Worm (Caenorhabditis elegans): Measurements from ENCODE around the gene F41C3.1.

DNA sequence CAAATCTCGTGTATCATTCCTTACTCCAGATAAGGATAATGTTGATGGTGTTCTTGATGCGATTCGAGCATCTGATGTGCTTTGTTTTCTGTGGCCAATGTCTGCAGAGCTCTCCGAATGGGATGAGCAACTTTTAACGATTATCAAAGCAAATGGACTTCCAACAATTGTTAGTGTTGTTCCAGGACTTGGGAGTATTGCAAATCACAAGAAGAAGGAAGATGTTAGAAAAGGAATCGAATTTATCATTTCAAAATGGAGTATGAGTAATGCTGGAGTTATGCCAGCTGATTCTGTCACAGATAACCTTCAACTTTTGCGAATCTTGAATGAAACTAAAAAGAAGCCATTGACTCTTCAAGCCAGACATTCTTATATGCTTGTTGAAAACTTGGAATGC lies 41.3 kb upstream of the F41C3.1 start:
- TF ChIP-seq ztf-29 (GFP tag; IDR thresholded peaks at IDR 0.05) = no peak
- TF ChIP-seq flt-1 (GFP tag; IDR thresholded peaks at IDR 0.05) = no peak
- no peak for TF ChIP-seq klf-2 (GFP tag; conservative IDR thresholded peaks at IDR 0.05)
- TF ChIP-seq ref-1 (GFP tag; conservative IDR thresholded peaks at IDR 0.05) = no peak
- no peak for TF ChIP-seq med-1 (GFP tag; optimal IDR thresholded peaks at IDR 0.05; ENCODE audit: insufficient read depth)
- TF ChIP-seq tab-1 (GFP tag; IDR thresholded peaks at IDR 0.05) = no peak
- TF ChIP-seq cog-1 (tag; optimal IDR thresholded peaks at IDR 0.05) = no peak
